Worm (Caenorhabditis elegans) whole organism, L4/young adult: ENCODE measurements around the gene F23F1.6.

Source experiments
- W03F9.2 ChIP-seq: fragments of 150-350 bp; optimal IDR thresholded peaks from 2 replicates; lab custom pipeline; 2014; ENCODE audit warnings: missing biosample characterization, missing genetic modification characterization
- dao-5 ChIP-seq: sonication (generic microtip); optimal IDR thresholded peaks from 2 replicates; lab custom pipeline; 2016; ENCODE audit warnings: missing genotype, missing genetic modification characterization, moderate library complexity, missing compliant biosample characterization

DNA sequence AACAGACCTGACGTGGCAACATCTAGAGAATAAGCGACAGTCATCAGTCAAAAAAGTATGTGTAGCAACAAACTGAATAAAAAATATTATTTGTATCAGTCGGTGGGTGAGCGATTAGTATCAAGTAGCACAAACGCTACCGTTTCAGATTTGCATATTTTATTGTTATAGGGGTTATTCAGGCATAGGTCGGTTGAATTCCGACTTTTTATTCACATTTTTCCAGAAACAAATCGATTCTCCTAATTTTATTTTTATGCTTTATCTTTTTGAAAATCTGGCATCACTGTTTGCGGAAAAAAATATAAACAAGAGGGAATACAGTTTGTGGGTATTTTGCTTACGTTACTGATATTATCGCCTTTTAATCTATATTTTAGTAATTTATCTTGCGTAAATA, 25.3 kb downstream of the F23F1.6 start, which contains the start of gene best-4:
- no peak for TF ChIP-seq dao-5 (tag; lab: Kevin White, UChicago)
- no peak for TF ChIP-seq W03F9.2 (tag; lab: Kevin White, UChicago)
